Worm (Caenorhabditis elegans) whole organism, late embryonic: ENCODE measurements around the gene alh-6.

Experiments used
- elt-2 ChIP-seq: sonication (generic microtip); optimal IDR thresholded peaks from 2 replicates; lab custom pipeline; 2016; ENCODE audit warnings: missing genetic modification reagents, missing genetic modification characterization, missing compliant biosample characterization
- hlh-6 ChIP-seq: sonication (generic microtip); optimal IDR thresholded peaks from 2 replicates; lab custom pipeline; 2016; ENCODE audit warnings: missing genotype, missing genetic modification characterization, missing compliant biosample characterization
- madf-2 ChIP-seq: sonication (generic microtip); optimal IDR thresholded peaks from 2 replicates; lab custom pipeline; 2017; ENCODE audit warnings: missing genetic modification characterization, missing compliant biosample characterization
- ttx-3 ChIP-seq: sonication (generic microtip); optimal IDR thresholded peaks from 2 replicates; lab custom pipeline; 2016; ENCODE audit warnings: missing genetic modification reagents, missing genetic modification characterization, missing compliant biosample characterization
- zip-5 ChIP-seq: sonication (generic microtip); optimal IDR thresholded peaks from 2 replicates; lab custom pipeline; 2016; ENCODE audit warnings: missing genetic modification characterization, missing compliant biosample characterization

DNA sequence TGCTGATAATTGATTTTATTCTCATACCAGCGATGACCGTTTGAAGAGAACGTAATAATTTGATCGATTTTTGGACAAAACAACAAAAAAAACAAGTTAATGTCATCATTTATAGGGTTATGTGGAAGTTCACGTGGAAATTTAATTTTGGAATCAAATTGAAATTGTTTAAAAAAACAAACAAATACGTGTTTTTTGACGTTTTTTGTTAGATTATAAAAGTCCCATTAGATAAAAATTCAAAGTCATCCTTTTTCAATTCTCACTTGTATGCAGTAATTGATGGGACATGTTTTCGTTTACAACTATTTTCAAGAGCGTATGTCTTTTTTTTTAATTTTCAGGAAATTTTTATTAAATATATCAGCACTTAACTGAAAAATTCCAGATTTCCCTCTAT lies 24.4 kb downstream of the alh-6 start, which contains the start of the genes Y57G7A.6 and Y57G7A.3:
- TF ChIP-seq hlh-6 (tag; lab: Kevin White, UChicago) (no peak), ttx-3 (no peak), elt-2 (no peak), zip-5 (tag; lab: Kevin White, UChicago) (no peak), madf-2 (tag; lab: Kevin White, UChicago) (no peak)
